Worm (Caenorhabditis elegans): ENCODE results near the gene F53B1.3.

DNA sequence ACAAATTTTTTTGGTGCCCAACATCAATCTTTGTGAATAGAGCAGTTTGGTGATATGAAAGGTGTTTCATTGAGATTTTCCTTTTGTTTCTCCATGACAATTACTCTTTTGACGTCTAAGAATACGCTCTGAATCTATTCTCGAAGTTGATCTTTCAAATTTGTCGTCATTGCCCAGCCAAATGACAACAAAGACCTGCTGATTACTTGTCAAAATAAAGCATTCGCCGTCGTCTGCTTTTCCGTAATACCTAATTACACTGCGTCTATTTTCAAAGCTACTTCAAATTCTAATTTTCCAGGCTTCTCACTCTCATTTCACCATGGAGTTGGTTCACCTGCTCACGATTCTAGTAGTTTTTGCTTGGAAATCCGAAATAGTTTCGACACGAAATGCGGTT, at the start of gene F53B1.3:
- TF ChIP-seq unc-62 (GFP tag; optimal IDR thresholded peaks at IDR 0.05) (no peak), nfyb-1 (GFP tag; IDR thresholded peaks at IDR 0.05) (no peak), atf-7 (tag; optimal IDR thresholded peaks at IDR 0.05) (no peak), rec-8 (tag; optimal IDR thresholded peaks at IDR 0.05) (no peak), snpc-1.1 (tag; optimal IDR thresholded peaks at IDR 0.05; ENCODE audit: insufficient read depth) (no peak), pha-4 (tag; optimal IDR thresholded peaks at IDR 0.05) (no peak)

Data from whole organism, young adult.